Worm (Caenorhabditis elegans) whole organism, L4/young adult: Measurements from ENCODE around the gene C50C3.12.

Source experiments
- W03F9.2 ChIP-seq: fragments of 150-350 bp; optimal IDR thresholded peaks from 2 replicates; lab custom pipeline; 2014; ENCODE audit warnings: missing biosample characterization, missing genetic modification characterization
- dao-5 ChIP-seq: sonication (generic microtip); optimal IDR thresholded peaks from 2 replicates; lab custom pipeline; 2016; ENCODE audit warnings: missing genotype, missing genetic modification characterization, moderate library complexity, missing compliant biosample characterization
- him-1 ChIP-seq: sonication (generic microtip); optimal IDR thresholded peaks from 2 replicates; lab custom pipeline; 2016; ENCODE audit warnings: missing genotype, missing genetic modification reagents, missing genetic modification characterization, missing compliant biosample characterization

ce11 chrIII:8185130-8185529 is 8.8 kb downstream of the C50C3.12 start:
- TF ChIP-seq W03F9.2 (no peak), him-1 (tag; lab: Kevin White, UChicago) (no peak), dao-5 (no peak)
